Worm (Caenorhabditis elegans) whole organism, mixed stage, embryonic: ENCODE results near the gene F11E6.10.

Source experiments
- blmp-1 ChIP-seq: fragments of 150-350 bp; optimal IDR thresholded peaks from 2 replicates; lab custom pipeline; 2014; ENCODE audit warnings: missing biosample characterization, missing genetic modification characterization
- elt-3 ChIP-seq: fragments of 150-350 bp; optimal IDR thresholded peaks from 2 replicates; lab custom pipeline; 2014; ENCODE audit warnings: missing biosample characterization, missing genetic modification characterization
- lin-13 ChIP-seq: fragments of 150-350 bp; optimal IDR thresholded peaks from 2 replicates; lab custom pipeline; 2014; ENCODE audit warnings: missing biosample characterization, missing genetic modification characterization
- mls-2 ChIP-seq: sonication (generic microtip); optimal IDR thresholded peaks from 2 replicates; lab custom pipeline; 2016; ENCODE audit warnings: mild to moderate bottlenecking, missing genetic modification characterization, moderate library complexity, missing compliant biosample characterization
- nhr-2 ChIP-seq: fragments of 150-350 bp; optimal IDR thresholded peaks from 2 replicates; lab custom pipeline; 2014; ENCODE audit warnings: missing biosample characterization, missing genetic modification characterization
- nhr-28 ChIP-seq: fragments of 150-350 bp; optimal IDR thresholded peaks from 2 replicates; lab custom pipeline; 2014; ENCODE audit warnings: missing biosample characterization, missing genetic modification characterization
- sem-2 ChIP-seq: fragments of 200-800 bp; sonication (Bioruptor generic); optimal IDR thresholded peaks from 2 replicates; lab custom pipeline; 2018; ENCODE audit warnings: mild to moderate bottlenecking, missing genetic modification characterization, missing compliant biosample characterization
- snpc-4 ChIP-seq: fragments of 150-350 bp; optimal IDR thresholded peaks from 2 replicates; lab custom pipeline; 2014; ENCODE audit warnings: missing biosample characterization, missing genetic modification characterization
- unc-120 ChIP-seq: sonication (generic microtip); optimal IDR thresholded peaks from 2 replicates; lab custom pipeline; 2017; ENCODE audit warnings: missing genetic modification characterization, missing compliant biosample characterization; ENCODE audit not compliant: poor library complexity, severe bottlenecking
- unc-39 ChIP-seq: fragments of 150-350 bp; optimal IDR thresholded peaks from 2 replicates; lab custom pipeline; 2014; ENCODE audit warnings: missing biosample characterization, missing genetic modification characterization
- unc-62 ChIP-seq: fragments of 150-350 bp; optimal IDR thresholded peaks from 2 replicates; lab custom pipeline; 2014; ENCODE audit warnings: missing biosample characterization, missing genetic modification reagents, missing genetic modification characterization
- ztf-11 ChIP-seq: fragments of 150-350 bp; optimal IDR thresholded peaks from 2 replicates; lab custom pipeline; 2014; ENCODE audit warnings: missing biosample characterization, missing genetic modification characterization

DNA sequence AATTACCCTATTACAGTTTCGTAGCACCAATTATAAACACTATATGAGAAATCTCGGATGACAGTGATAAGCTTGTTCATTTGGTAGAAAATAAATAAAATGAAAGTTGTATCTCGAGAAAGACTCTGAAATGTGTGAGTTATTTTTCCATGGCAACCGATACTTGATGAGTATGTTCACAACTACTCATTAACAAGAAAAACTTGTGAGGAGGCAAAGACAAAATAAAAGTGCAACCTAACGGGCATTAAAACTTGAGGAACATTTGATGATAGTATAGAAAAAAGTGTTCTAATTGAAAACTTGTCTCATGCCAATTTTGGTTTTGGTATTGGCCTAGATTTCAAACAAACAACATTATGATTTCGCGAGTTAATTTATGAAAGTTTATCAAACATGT is 26.4 kb downstream of the F11E6.10 start, which contains the start of gene gcy-27:
- TF ChIP-seq unc-62 (GFP tag; lab: Kevin White, UChicago) (no peak), snpc-4 (tag; lab: Kevin White, UChicago) (no peak), nhr-2 (tag; lab: Kevin White, UChicago) (no peak), unc-39 (no peak), nhr-28 (tag; lab: Kevin White, UChicago) (no peak), blmp-1 (tag; lab: Kevin White, UChicago) (no peak), ztf-11 (tag; lab: Kevin White, UChicago) (no peak), elt-3 (no peak), lin-13 (tag; lab: Kevin White, UChicago) (no peak), sem-2 (no peak), unc-120 (tag; lab: Kevin White, UChicago) (no peak), mls-2 (tag; lab: Kevin White, UChicago) (no peak)
